Worm (Caenorhabditis elegans) whole organism, L2 larva: Measurements from ENCODE around the gene B0310.1.

Experiments
- R02D3.7 ChIP-seq: fragments of 150-350 bp; optimal IDR thresholded peaks from 2 replicates; lab custom pipeline; 2014; ENCODE audit warnings: missing biosample characterization, missing genetic modification characterization
- ZK546.5 ChIP-seq: sonication (generic microtip); optimal IDR thresholded peaks from 2 replicates; lab custom pipeline; 2017; ENCODE audit warnings: missing biosample characterization, missing genetic modification characterization
- ceh-82 ChIP-seq: fragments of 150-350 bp; optimal IDR thresholded peaks from 2 replicates; lab custom pipeline; 2014; ENCODE audit warnings: missing biosample characterization, missing genetic modification characterization
- lin-39 ChIP-seq: fragments of 150-350 bp; optimal IDR thresholded peaks from 2 replicates; lab custom pipeline; 2014; ENCODE audit warnings: missing biosample characterization, missing genetic modification reagents, missing genetic modification characterization
- mdl-1 ChIP-seq, 2 experiments: fragments of 150-350 bp in 1 of 2; sonication (generic microtip) in 1 of 2; optimal IDR thresholded peaks; 2 replicates each; lab custom pipeline; 2017; ENCODE audit warnings: missing biosample characterization in 2 of 2, missing genetic modification characterization in 2 of 2
- nhr-10 ChIP-seq: sonication (generic microtip); optimal IDR thresholded peaks from 2 replicates; lab custom pipeline; 2017; ENCODE audit warnings: missing biosample characterization, missing genetic modification characterization
- nhr-23 ChIP-seq: fragments of 150-350 bp; optimal IDR thresholded peaks from 2 replicates; lab custom pipeline; 2014; ENCODE audit warnings: missing biosample characterization, missing genetic modification reagents, missing genetic modification characterization
- nhr-237 ChIP-seq: fragments of 150-350 bp; optimal IDR thresholded peaks from 2 replicates; lab custom pipeline; 2014; ENCODE audit warnings: missing biosample characterization, missing genetic modification characterization
- peb-1 ChIP-seq: fragments of 150-350 bp; optimal IDR thresholded peaks from 2 replicates; lab custom pipeline; 2014; ENCODE audit warnings: missing biosample characterization, missing genetic modification characterization
- unc-62 ChIP-seq: fragments of 150-350 bp; optimal IDR thresholded peaks from 2 replicates; lab custom pipeline; 2014; ENCODE audit warnings: missing biosample characterization, missing genetic modification reagents, missing genetic modification characterization

DNA sequence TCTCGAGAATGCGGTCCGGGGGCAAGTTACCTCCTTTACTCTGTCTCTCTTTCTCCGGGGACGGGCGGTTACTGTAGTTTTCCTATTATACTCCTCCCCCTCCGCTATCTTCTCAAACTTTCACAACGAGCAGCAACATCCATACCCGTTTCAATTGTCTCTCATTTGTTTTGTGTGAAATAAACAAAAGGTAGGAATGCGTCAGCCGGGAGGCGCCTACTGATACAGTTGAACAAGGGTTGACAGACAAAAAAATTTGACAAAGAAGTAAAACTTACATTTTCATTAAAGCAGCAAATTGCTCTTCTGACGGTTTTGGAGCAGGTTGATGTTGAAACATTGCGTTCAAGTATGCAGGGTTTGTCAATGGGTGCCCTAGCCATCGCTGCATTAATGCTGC lies 12.0 kb downstream of the B0310.1 start:
- TF ChIP-seq nhr-23 (tag; lab: Kevin White, UChicago): no peak
- no peak for TF ChIP-seq unc-62
- no peak for TF ChIP-seq nhr-237 (tag; lab: Kevin White, UChicago)
- TF ChIP-seq peb-1: no peak
- no peak for TF ChIP-seq nhr-10 (tag; lab: Kevin White, UChicago)
- TF ChIP-seq ceh-82 (tag; lab: Kevin White, UChicago): no peak
- TF ChIP-seq mdl-1 (tag; optimal IDR thresholded peaks at IDR 0.05; lab: Kevin White, UChicago): no peak
- TF ChIP-seq R02D3.7 (tag; lab: Kevin White, UChicago): no peak
- TF ChIP-seq ZK546.5 (tag; lab: Kevin White, UChicago): no peak
- TF ChIP-seq lin-39 (tag; lab: Kevin White, UChicago): no peak
